Worm (Caenorhabditis elegans) whole organism, L3 larva: Measurements from ENCODE around the gene ZK816.1.

Source experiments
- R02D3.7 ChIP-seq: fragments of 150-350 bp; optimal IDR thresholded peaks from 2 replicates; lab custom pipeline; 2014; ENCODE audit warnings: missing biosample characterization, missing genetic modification characterization
- ZK546.5 ChIP-seq: sonication (generic microtip); optimal IDR thresholded peaks from 2 replicates; lab custom pipeline; 2017; ENCODE audit warnings: missing biosample characterization, missing genetic modification characterization
- aly-2 ChIP-seq: fragments of 150-350 bp; optimal IDR thresholded peaks from 2 replicates; lab custom pipeline; 2014; ENCODE audit warnings: missing biosample characterization, missing genetic modification characterization
- ceh-16 ChIP-seq: sonication (generic microtip); optimal IDR thresholded peaks from 2 replicates; lab custom pipeline; 2017; ENCODE audit warnings: missing biosample characterization, missing genetic modification characterization
- ceh-9 ChIP-seq: sonication (generic microtip); optimal IDR thresholded peaks from 2 replicates; lab custom pipeline; 2018; ENCODE audit warnings: missing biosample characterization, missing genetic modification characterization
- daf-12 ChIP-seq: fragments of 150-350 bp; optimal IDR thresholded peaks from 2 replicates; lab custom pipeline; 2014; ENCODE audit warnings: missing biosample characterization, missing genetic modification reagents, missing genetic modification characterization
- egl-27 ChIP-seq: sonication (generic microtip); optimal IDR thresholded peaks from 4 replicates; lab custom pipeline; 2017; ENCODE audit warnings: missing biosample characterization, missing genetic modification reagents, missing genetic modification characterization
- elt-1 ChIP-seq: fragments of 150-350 bp; optimal IDR thresholded peaks from 2 replicates; lab custom pipeline; 2014; ENCODE audit warnings: missing biosample characterization, missing genetic modification characterization
- eor-1 ChIP-seq, 2 experiments: fragments of 150-350 bp; optimal IDR thresholded peaks; 2 replicates each; lab custom pipeline; 2014 to 2018; ENCODE audit warnings: missing biosample characterization in 2 of 2, missing genetic modification characterization in 2 of 2
- fkh-2 ChIP-seq: fragments of 150-350 bp; optimal IDR thresholded peaks from 2 replicates; lab custom pipeline; 2014; ENCODE audit warnings: missing biosample characterization, missing genetic modification reagents, missing genetic modification characterization
- fos-1 ChIP-seq: fragments of 150-350 bp; optimal IDR thresholded peaks from 2 replicates; lab custom pipeline; 2014; ENCODE audit warnings: missing biosample characterization, missing genetic modification characterization
- hmg-11 ChIP-seq: sonication (generic microtip); optimal IDR thresholded peaks from 2 replicates; lab custom pipeline; 2016; ENCODE audit warnings: missing genetic modification characterization, missing compliant biosample characterization
- lin-15B ChIP-seq: fragments of 150-350 bp; optimal IDR thresholded peaks from 2 replicates; lab custom pipeline; 2014; ENCODE audit warnings: missing biosample characterization, missing genetic modification characterization
- lin-39 ChIP-seq: fragments of 150-350 bp; optimal IDR thresholded peaks from 2 replicates; lab custom pipeline; 2018; ENCODE audit warnings: missing biosample characterization, missing genetic modification reagents, missing genetic modification characterization
- mdl-1 ChIP-seq: fragments of 150-350 bp; optimal IDR thresholded peaks from 2 replicates; lab custom pipeline; 2014; ENCODE audit warnings: missing biosample characterization, missing genetic modification characterization
- mml-1 ChIP-seq: fragments of 150-350 bp; sonication (generic microtip); optimal IDR thresholded peaks from 3 replicates; lab custom pipeline; 2014; ENCODE audit warnings: missing biosample characterization, missing genetic modification characterization
- nfya-1 ChIP-seq: sonication (generic microtip); optimal IDR thresholded peaks from 2 replicates; lab custom pipeline; 2017; ENCODE audit warnings: missing genetic modification characterization, mild to moderate bottlenecking, missing compliant biosample characterization, antibody characterized with exemption, moderate library complexity; ENCODE audit not compliant: insufficient read depth
- nhr-23 ChIP-seq: fragments of 150-350 bp; optimal IDR thresholded peaks from 2 replicates; lab custom pipeline; 2014; ENCODE audit warnings: missing biosample characterization, missing genetic modification reagents, missing genetic modification characterization
- nhr-237 ChIP-seq: fragments of 150-350 bp; optimal IDR thresholded peaks from 2 replicates; lab custom pipeline; 2014; ENCODE audit warnings: missing biosample characterization, missing genetic modification characterization
- nhr-25 ChIP-seq: sonication (generic microtip); optimal IDR thresholded peaks from 2 replicates; lab custom pipeline; 2017; ENCODE audit warnings: missing biosample characterization, missing genetic modification characterization
- nhr-43 ChIP-seq: sonication (generic microtip); optimal IDR thresholded peaks from 2 replicates; lab custom pipeline; 2016; ENCODE audit warnings: mild to moderate bottlenecking, missing genetic modification characterization, missing compliant biosample characterization; ENCODE audit not compliant: poor library complexity, severe bottlenecking
- nhr-77 ChIP-seq: fragments of 150-350 bp; optimal IDR thresholded peaks from 2 replicates; lab custom pipeline; 2014; ENCODE audit warnings: missing biosample characterization, missing genetic modification characterization
- pqm-1 ChIP-seq: fragments of 150-350 bp; optimal IDR thresholded peaks from 2 replicates; lab custom pipeline; 2017; ENCODE audit warnings: missing biosample characterization, missing genetic modification characterization, inconsistent platforms
- snpc-4 ChIP-seq: fragments of 150-350 bp; optimal IDR thresholded peaks from 2 replicates; lab custom pipeline; 2014; ENCODE audit warnings: missing biosample characterization, missing genetic modification characterization
- unc-39 ChIP-seq: sonication (generic microtip); optimal IDR thresholded peaks from 4 replicates; lab custom pipeline; 2017; ENCODE audit warnings: missing biosample characterization, missing genetic modification characterization
- ztf-4 ChIP-seq: fragments of 150-350 bp; optimal IDR thresholded peaks from 2 replicates; lab custom pipeline; 2014; ENCODE audit warnings: missing biosample characterization, missing genetic modification characterization

The ZK816.1 gene

ce11 chrX:3380167-3380566, 28.7 kb downstream of the ZK816.1 start, which contains the start of gene ZK563.7:
ZK563.7 (plus strand) TSS chrX:3380467.
- TF ChIP-seq snpc-4 (tag; lab: Kevin White, UChicago) (no peak), hmg-11 (tag; lab: Kevin White, UChicago) (no peak), lin-39 (tag; lab: Kevin White, UChicago) (no peak)
- TF ChIP-seq, all 47 proteins: peak for 0

DNA sequence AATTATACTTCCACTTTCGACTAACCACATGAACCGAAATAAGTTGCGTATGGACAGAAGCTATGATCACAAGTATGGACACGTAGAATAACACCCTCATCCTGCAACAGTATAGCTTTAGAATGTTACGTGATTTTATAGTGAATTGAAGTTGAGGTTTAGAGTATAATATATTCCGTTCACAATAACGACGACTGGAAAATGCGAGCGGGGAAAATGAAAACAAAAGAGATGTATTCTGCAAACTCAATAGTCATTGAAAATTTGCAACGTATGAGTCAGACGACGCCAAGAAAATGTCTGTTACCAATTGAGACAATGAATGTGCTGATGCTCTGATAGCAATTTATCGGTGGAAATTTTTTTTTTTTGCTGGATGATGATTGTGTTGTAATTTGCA, 33.9 kb downstream of the ZK816.1 start, which contains the start of gene acp-1:
Gene acp-1 (minus strand): TSS at position 101 of the 400 bp plus-strand sequence.
- TF ChIP-seq nhr-77 (tag; lab: Kevin White, UChicago) = no peak
- no peak for TF ChIP-seq elt-1 (tag; lab: Kevin White, UChicago)
- no peak for TF ChIP-seq ceh-16 (tag; lab: Kevin White, UChicago)
- no peak for TF ChIP-seq eor-1 (tag; optimal IDR thresholded peaks at IDR 0.05; lab: Kevin White, UChicago)
- TF ChIP-seq lin-15B (tag; lab: Kevin White, UChicago) = no peak
- no peak for TF ChIP-seq aly-2 (tag; lab: Kevin White, UChicago)
- no peak for TF ChIP-seq nhr-237 (tag; lab: Kevin White, UChicago)
- TF ChIP-seq, all 47 proteins: peak for 0

DNA sequence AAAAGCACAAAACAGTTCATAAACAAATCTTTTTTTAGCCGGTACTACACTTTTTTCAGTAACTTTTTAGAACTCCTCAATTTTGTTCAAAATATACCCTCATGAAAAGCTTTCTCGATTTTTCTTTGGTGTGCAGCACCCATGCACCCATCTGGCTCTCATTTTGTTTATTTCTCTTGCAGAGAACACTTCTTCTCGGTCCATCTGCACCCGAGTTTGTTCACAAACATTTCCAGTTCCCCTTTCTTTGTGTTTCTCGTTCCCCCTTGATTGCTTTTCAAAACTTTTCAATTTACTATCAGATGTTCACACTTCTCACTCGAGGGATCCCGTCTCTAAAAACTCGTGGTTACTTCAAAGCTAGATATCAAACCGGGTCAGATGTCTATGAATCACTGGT, 42.0 kb downstream of the ZK816.1 start, which contains the start of gene slcf-2:
Gene slcf-2 (plus strand): TSS at position 301 of the 400 bp plus-strand sequence.
- TF ChIP-seq eor-1 (tag; optimal IDR thresholded peaks at IDR 0.05; lab: Kevin White, UChicago) = no peak
- TF ChIP-seq mml-1 (tag; lab: Kevin White, UChicago) = no peak
- no peak for TF ChIP-seq unc-39 (tag; lab: Kevin White, UChicago)
- no peak for TF ChIP-seq mdl-1 (tag; lab: Kevin White, UChicago)
- no peak for TF ChIP-seq nhr-237 (tag; lab: Kevin White, UChicago)
- TF ChIP-seq nhr-77 (tag; lab: Kevin White, UChicago) = no peak
- no peak for TF ChIP-seq ZK546.5
- no peak for TF ChIP-seq egl-27 (tag; lab: Kevin White, UChicago)
- TF ChIP-seq fos-1 (tag; lab: Kevin White, UChicago) = no peak

DNA sequence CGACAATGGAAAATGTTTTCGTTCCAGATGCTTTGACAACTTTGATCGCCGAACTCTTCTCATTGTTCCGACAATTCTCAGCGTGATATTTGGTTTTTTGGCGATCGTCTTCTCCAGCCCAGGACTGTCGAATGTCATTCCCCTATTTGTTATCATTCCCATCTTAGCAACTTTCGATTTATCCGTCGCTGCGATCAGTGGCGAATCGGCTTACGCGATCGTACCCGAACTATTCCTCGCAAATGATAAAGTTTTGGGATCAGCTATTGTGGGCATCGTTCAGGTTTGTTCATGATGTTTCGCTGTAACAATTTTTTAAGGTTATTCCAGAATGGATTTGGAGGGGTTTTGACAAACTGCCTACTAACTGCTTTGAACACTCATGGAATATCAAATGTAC, 45.2 kb downstream of the ZK816.1 start:
- TF ChIP-seq ceh-16 (tag; lab: Kevin White, UChicago) (no peak), elt-1 (tag; lab: Kevin White, UChicago) (peak; percentile 75), aly-2 (tag; lab: Kevin White, UChicago) (no peak)

DNA sequence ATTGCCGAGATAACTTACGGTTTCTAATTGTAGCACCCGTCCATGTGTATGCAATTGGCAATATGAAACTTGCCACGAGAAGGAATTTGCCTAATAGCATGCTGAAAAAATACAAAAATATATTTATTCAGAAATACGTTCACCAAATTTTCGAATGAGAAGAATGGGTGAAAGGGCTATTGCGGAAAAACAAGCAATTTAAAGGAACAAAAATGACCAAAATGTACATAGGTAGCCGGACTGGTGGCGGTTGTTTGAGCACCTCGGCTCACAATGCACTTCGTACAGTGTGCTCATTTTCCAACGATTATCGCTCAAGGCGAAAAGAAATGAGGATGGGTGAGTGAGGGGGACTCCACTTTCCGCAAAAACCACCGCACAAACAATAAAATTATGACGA, 48.4 kb downstream of the ZK816.1 start, which contains the start of gene cht-1:
Gene cht-1 (minus strand): TSS at position 101 of the 400 bp plus-strand sequence.
- no peak for TF ChIP-seq nhr-43 (tag; lab: Kevin White, UChicago)
- no peak for TF ChIP-seq unc-39 (tag; lab: Kevin White, UChicago)
- no peak for TF ChIP-seq egl-27 (tag; lab: Kevin White, UChicago)
- no peak for TF ChIP-seq ztf-4
- no peak for TF ChIP-seq nhr-77 (tag; lab: Kevin White, UChicago)
- TF ChIP-seq nfya-1 (tag; lab: Kevin White, UChicago) = no peak

DNA sequence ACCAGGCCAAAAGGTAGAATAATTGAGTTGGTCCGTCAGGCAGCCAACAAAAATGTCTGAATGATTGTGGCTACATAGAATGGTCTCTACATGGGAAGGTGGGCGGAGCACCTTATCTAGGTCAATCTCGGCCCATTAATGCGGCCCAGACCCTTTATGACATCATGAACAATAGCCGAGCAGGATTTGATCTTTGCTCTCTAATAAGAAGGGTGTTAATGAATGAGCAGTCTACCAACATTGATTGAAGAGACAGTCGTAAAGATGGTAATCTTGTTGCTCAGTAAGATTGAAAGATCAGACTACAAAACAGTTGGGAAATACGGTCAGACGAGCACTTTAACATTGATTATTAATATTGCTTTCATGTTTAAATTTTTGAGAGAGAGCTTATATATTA, 48.9 kb downstream of the ZK816.1 start:
- TF ChIP-seq R02D3.7 (tag; lab: Kevin White, UChicago) = no peak
- TF ChIP-seq fkh-2 = no peak
- no peak for TF ChIP-seq nhr-23 (tag; lab: Kevin White, UChicago)
- no peak for TF ChIP-seq pqm-1 (tag; lab: Kevin White, UChicago)
- no peak for TF ChIP-seq ceh-16 (tag; lab: Kevin White, UChicago)
- TF ChIP-seq ZK546.5 = no peak
- no peak for TF ChIP-seq ceh-9 (tag; lab: Kevin White, UChicago)
- TF ChIP-seq eor-1 (tag; optimal IDR thresholded peaks at IDR 0.05; lab: Kevin White, UChicago) = no peak

DNA sequence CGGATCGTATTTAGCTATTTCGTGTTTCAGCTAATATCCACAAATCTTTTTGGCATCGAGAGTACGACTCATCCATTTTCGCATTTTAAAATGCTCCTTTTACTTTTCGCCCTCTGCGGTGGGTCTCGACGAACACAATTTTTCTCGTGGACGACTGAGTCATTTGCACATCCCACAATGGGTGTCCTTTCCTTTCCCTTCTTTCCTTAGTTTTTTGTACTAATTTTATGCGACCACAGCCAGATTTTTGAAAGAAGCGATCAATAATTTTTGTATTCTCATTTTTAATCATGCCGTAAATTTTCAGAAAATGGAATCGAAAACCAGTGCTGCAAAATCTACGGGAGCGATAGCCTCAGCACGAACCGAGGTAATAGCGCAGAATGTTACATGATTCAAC, 50.2 kb downstream of the ZK816.1 start, which contains the start of gene C04F6.9:
Gene C04F6.9 (plus strand): TSS at position 301 of the 400 bp plus-strand sequence.
- TF ChIP-seq aly-2 (tag; lab: Kevin White, UChicago) = no peak
- no peak for TF ChIP-seq mdl-1 (tag; lab: Kevin White, UChicago)
- no peak for TF ChIP-seq nhr-77 (tag; lab: Kevin White, UChicago)
- TF ChIP-seq daf-12 (tag; lab: Kevin White, UChicago) = no peak
- no peak for TF ChIP-seq nhr-25 (tag; lab: Kevin White, UChicago)
- TF ChIP-seq, all 47 proteins: peak for 0
